Worm (Caenorhabditis elegans): Measurements from ENCODE around the gene ceh-38.
A peak's percentile ranks its signal among the peaks of the same experiment; 100 is the strongest.

DNA sequence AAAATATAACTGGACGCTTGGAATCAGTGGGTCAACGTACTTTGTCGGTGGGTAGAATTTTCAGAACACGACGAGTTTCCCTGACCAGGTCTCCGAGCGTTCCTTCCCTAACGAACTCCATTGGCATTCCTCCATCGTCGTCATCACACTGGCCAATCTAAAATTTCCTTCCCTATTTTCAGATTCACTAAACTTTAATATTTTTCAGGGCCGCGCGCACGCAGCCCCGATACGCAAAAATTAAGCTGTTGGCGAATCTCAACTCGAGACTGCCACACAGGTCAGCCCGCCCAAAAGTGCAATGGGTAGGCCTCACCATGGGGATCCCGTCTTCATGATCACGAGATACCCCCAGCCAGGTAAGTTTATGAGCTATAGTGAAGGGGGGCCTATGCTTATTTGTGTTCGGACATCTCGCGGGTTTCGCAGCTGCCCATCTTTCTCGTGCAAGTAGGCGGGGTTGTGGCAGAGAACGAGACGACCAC lies 16.9 kb downstream of the ceh-38 start:
- peak; percentile 57 for TF ChIP-seq duxl-1 (tag; optimal IDR thresholded peaks at IDR 0.05; ENCODE audit: poor library complexity)
- 0 out of 2 replicates have a peak, but pooled peaks have one; percentile 70 for TF ChIP-seq D1046.2 (GFP tag; IDR thresholded peaks at IDR 0.05)
- TF ChIP-seq jun-1 (tag; optimal IDR thresholded peaks at IDR 0.05) = no peak
- peak; percentile 52 for TF ChIP-seq aly-2 (tag; optimal IDR thresholded peaks at IDR 0.05)
- TF ChIP-seq ZK546.5 (tag; optimal IDR thresholded peaks at IDR 0.05) = no peak

Data from whole organism, L4 larva.